Fruit fly (Drosophila melanogaster) whole organism, embryonic: ENCODE data around the gene CG14110.

Experiments
- Atf-2 ChIP-seq: fragments of 200-800 bp; sonication (Bioruptor generic); optimal IDR thresholded peaks from 2 replicates; lab custom pipeline; 2016; ENCODE audit warnings: missing biosample characterization, missing genetic modification characterization
- CG10979 ChIP-seq: fragments of 200-800 bp; sonication (Bioruptor generic); optimal IDR thresholded peaks from 2 replicates; lab custom pipeline; 2018; ENCODE audit warnings: missing biosample characterization, mild to moderate bottlenecking, missing genetic modification characterization, moderate library complexity
- CG13287 ChIP-seq: fragments of 200-800 bp; sonication (Bioruptor generic); IDR thresholded peaks from 2 replicates; pipeline ENCODE4 v1.3.6; 2022; ENCODE audit warnings: missing biosample characterization, missing genetic modification characterization; ENCODE audit not compliant: partially characterized antibody
- CG14860 ChIP-seq: fragments of 200-800 bp; sonication (Bioruptor generic); IDR thresholded peaks from 3 replicates; pipeline ENCODE4 v1.3.6; 2022; ENCODE audit warnings: missing biosample characterization, missing genetic modification characterization; ENCODE audit not compliant: partially characterized antibody
- CG14965 ChIP-seq: fragments of 200-800 bp; sonication (Bioruptor generic); optimal IDR thresholded peaks from 2 replicates; lab custom pipeline; 2016; ENCODE audit warnings: missing biosample characterization, missing genetic modification characterization, borderline replicate concordance
- CG1602 ChIP-seq: fragments of 200-800 bp; sonication (Bioruptor generic); optimal IDR thresholded peaks from 3 replicates; lab custom pipeline; 2016; ENCODE audit warnings: missing biosample characterization, missing genetic modification characterization
- CG16863 ChIP-seq: fragments of 200-800 bp; sonication (Bioruptor generic); optimal IDR thresholded peaks from 3 replicates; lab custom pipeline; 2016; ENCODE audit warnings: missing biosample characterization, missing genetic modification characterization
- CG17829 ChIP-seq: fragments of 200-800 bp; optimal IDR thresholded peaks from 2 replicates; lab custom pipeline; 2019; ENCODE audit warnings: missing biosample characterization, mild to moderate bottlenecking, missing genetic modification characterization, moderate library complexity
- CG2116 ChIP-seq: fragments of 200-800 bp; sonication (Bioruptor generic); optimal IDR thresholded peaks from 3 replicates; lab custom pipeline; 2018; ENCODE audit warnings: missing biosample characterization, mild to moderate bottlenecking, missing genetic modification characterization
- CG2120 ChIP-seq: fragments of 200-800 bp; sonication (Bioruptor generic); optimal IDR thresholded peaks from 3 replicates; lab custom pipeline; 2016; ENCODE audit warnings: missing biosample characterization, missing genetic modification characterization
- CG2199 ChIP-seq: fragments of 200-800 bp; sonication (Bioruptor generic); IDR thresholded peaks from 3 replicates; pipeline ENCODE4 v1.3.6; 2022; ENCODE audit warnings: missing biosample characterization, missing genetic modification characterization
- CG34224 ChIP-seq: fragments of 200-800 bp; sonication (Bioruptor generic); IDR thresholded peaks from 3 replicates; pipeline ENCODE4 v1.3.6; 2022; ENCODE audit warnings: missing biosample characterization, missing genetic modification characterization; ENCODE audit not compliant: partially characterized antibody
- CG3995 ChIP-seq: fragments of 200-800 bp; sonication (Bioruptor generic); optimal IDR thresholded peaks from 3 replicates; lab custom pipeline; 2016; ENCODE audit warnings: missing biosample characterization, missing genetic modification characterization
- CG6689 ChIP-seq: fragments of 200-800 bp; sonication (Bioruptor generic); IDR thresholded peaks from 2 replicates; pipeline ENCODE4 v1.3.6; 2022; ENCODE audit warnings: missing biosample characterization, missing genetic modification characterization
- CG6813 ChIP-seq: fragments of 200-800 bp; sonication (Bioruptor generic); optimal IDR thresholded peaks from 2 replicates; lab custom pipeline; 2017; ENCODE audit warnings: missing biosample characterization, missing genetic modification characterization, mild to moderate bottlenecking, moderate library complexity, missing genetic modification reagents
- CG8359 ChIP-seq: fragments of 200-800 bp; sonication (Bioruptor generic); optimal IDR thresholded peaks from 2 replicates; lab custom pipeline; 2017; ENCODE audit warnings: missing biosample characterization, mild to moderate bottlenecking, missing genetic modification characterization, borderline replicate concordance
- CG8765 ChIP-seq: fragments of 200-800 bp; sonication (Bioruptor generic); IDR thresholded peaks from 2 replicates; pipeline ENCODE4 v1.3.6; 2022; ENCODE audit warnings: missing biosample characterization, missing genetic modification characterization
- CG9609 ChIP-seq: fragments of 200-800 bp; sonication (Bioruptor generic); optimal IDR thresholded peaks from 3 replicates; lab custom pipeline; 2016; ENCODE audit warnings: missing biosample characterization, missing genetic modification characterization
- CkIIα-i1 ChIP-seq: fragments of 200-800 bp; sonication (Bioruptor generic); IDR thresholded peaks from 2 replicates; pipeline ENCODE4 v1.3.6; 2022; ENCODE audit warnings: missing biosample characterization, missing genetic modification characterization
- Dek ChIP-seq: fragments of 200-800 bp; sonication (Bioruptor generic); optimal IDR thresholded peaks from 3 replicates; lab custom pipeline; 2019; ENCODE audit warnings: missing biosample characterization, mild to moderate bottlenecking, missing genetic modification characterization, moderate library complexity
- Dll ChIP-seq: fragments of 200-800 bp; sonication (Bioruptor generic); IDR thresholded peaks from 4 replicates; pipeline ENCODE4 v1.3.6; 2022; ENCODE audit warnings: missing biosample characterization, missing genetic modification characterization; ENCODE audit not compliant: partially characterized antibody
- Gug ChIP-seq: fragments of 200-800 bp; sonication (Bioruptor generic); IDR thresholded peaks from 4 replicates; pipeline ENCODE4 v1.3.6; 2022; ENCODE audit warnings: missing biosample characterization, missing genetic modification characterization
- H15 ChIP-seq: fragments of 200-800 bp; sonication (Bioruptor generic); IDR thresholded peaks from 3 replicates; pipeline ENCODE4 v1.3.6; 2022; ENCODE audit warnings: missing biosample characterization, missing genetic modification characterization
- Hand ChIP-seq: fragments of 200-800 bp; sonication (Bioruptor generic); optimal IDR thresholded peaks from 2 replicates; lab custom pipeline; 2017; ENCODE audit warnings: mild to moderate bottlenecking, missing biosample characterization, missing genetic modification reagents, missing genetic modification characterization
- Hr3 ChIP-seq: fragments of 200-800 bp; sonication (Bioruptor generic); optimal IDR thresholded peaks from 3 replicates; lab custom pipeline; 2016; ENCODE audit warnings: missing biosample characterization, missing genetic modification characterization
- MESR4 ChIP-seq: fragments of 200-800 bp; sonication (Bioruptor generic); optimal IDR thresholded peaks from 2 replicates; lab custom pipeline; 2018; ENCODE audit warnings: missing biosample characterization, mild to moderate bottlenecking, missing genetic modification characterization, moderate library complexity
- Max ChIP-seq: fragments of 200-800 bp; sonication (Bioruptor generic); optimal IDR thresholded peaks from 2 replicates; lab custom pipeline; 2016; ENCODE audit warnings: missing biosample characterization, mild to moderate bottlenecking, missing genetic modification characterization
- Mrtf ChIP-seq: fragments of 200-800 bp; sonication (Bioruptor generic); IDR thresholded peaks from 3 replicates; pipeline ENCODE4 v1.3.6; 2022; ENCODE audit warnings: missing biosample characterization, missing genetic modification characterization
- Nf-YB ChIP-seq: fragments of 200-800 bp; sonication (Bioruptor generic); optimal IDR thresholded peaks from 3 replicates; lab custom pipeline; 2019; ENCODE audit warnings: missing biosample characterization, mild to moderate bottlenecking, missing genetic modification characterization, moderate library complexity
- Opbp ChIP-seq: fragments of 200-800 bp; sonication (Bioruptor generic); IDR thresholded peaks from 3 replicates; pipeline ENCODE4 v1.3.6; 2022; ENCODE audit warnings: missing biosample characterization, missing genetic modification characterization; ENCODE audit not compliant: partially characterized antibody
- Rx ChIP-seq: fragments of 200-800 bp; sonication (Bioruptor generic); IDR thresholded peaks from 2 replicates; pipeline ENCODE4 v1.3.6; 2022; ENCODE audit warnings: missing biosample characterization, missing genetic modification characterization
- bbx ChIP-seq: fragments of 200-800 bp; sonication (Bioruptor generic); IDR thresholded peaks from 2 replicates; pipeline ENCODE4 v1.3.6; 2022; ENCODE audit warnings: missing biosample characterization, missing genetic modification characterization; ENCODE audit not compliant: partially characterized antibody
- bsh ChIP-seq, 2 experiments: fragments of 200-800 bp; sonication (Bioruptor generic); optimal IDR thresholded peaks; 2 replicates each; lab custom pipeline; 2017 to 2018; ENCODE audit warnings: mild to moderate bottlenecking in 2 of 2, missing biosample characterization in 2 of 2, missing genetic modification characterization in 2 of 2, moderate library complexity in 1 of 2
- btn ChIP-seq: fragments of 200-800 bp; sonication (Bioruptor generic); optimal IDR thresholded peaks from 2 replicates; lab custom pipeline; 2016; ENCODE audit warnings: missing biosample characterization, missing genetic modification characterization
- caup ChIP-seq: fragments of 200-800 bp; sonication (Bioruptor generic); optimal IDR thresholded peaks from 3 replicates; lab custom pipeline; 2017; ENCODE audit warnings: missing biosample characterization, mild to moderate bottlenecking, missing genetic modification characterization, moderate library complexity; ENCODE audit not compliant: severe bottlenecking
- corto ChIP-seq: fragments of 200-800 bp; sonication (Bioruptor generic); optimal IDR thresholded peaks from 2 replicates; lab custom pipeline; 2016; ENCODE audit warnings: missing biosample characterization, mild to moderate bottlenecking, missing genetic modification characterization, moderate library complexity
- crol ChIP-seq: fragments of 200-800 bp; sonication (Bioruptor generic); IDR thresholded peaks from 2 replicates; pipeline ENCODE4 v1.3.6; 2022; ENCODE audit warnings: missing biosample characterization, missing genetic modification characterization
- dan ChIP-seq: fragments of 200-800 bp; sonication (Bioruptor generic); IDR thresholded peaks from 2 replicates; pipeline ENCODE4 v1.3.6; 2022; ENCODE audit warnings: missing biosample characterization, missing genetic modification characterization
- fd3F ChIP-seq: fragments of 200-800 bp; sonication (Bioruptor generic); optimal IDR thresholded peaks from 2 replicates; lab custom pipeline; 2018; ENCODE audit warnings: missing biosample characterization, mild to moderate bottlenecking, missing genetic modification characterization, moderate library complexity
- gsb-n ChIP-seq: fragments of 200-800 bp; sonication (Bioruptor generic); optimal IDR thresholded peaks from 3 replicates; lab custom pipeline; 2018; ENCODE audit warnings: missing biosample characterization, mild to moderate bottlenecking, missing genetic modification characterization
- ken ChIP-seq: fragments of 200-800 bp; sonication (Bioruptor generic); IDR thresholded peaks from 3 replicates; pipeline ENCODE4 v1.3.6; 2022; ENCODE audit warnings: missing biosample characterization, missing genetic modification characterization
- lmd ChIP-seq: fragments of 200-800 bp; sonication (Bioruptor generic); IDR thresholded peaks from 2 replicates; pipeline ENCODE4 v1.3.6; 2022; ENCODE audit warnings: missing biosample characterization, missing genetic modification characterization
- nerfin-2 ChIP-seq: fragments of 200-800 bp; sonication (Bioruptor generic); IDR thresholded peaks from 2 replicates; pipeline ENCODE4 v1.3.6; 2022; ENCODE audit warnings: missing biosample characterization, missing genetic modification characterization; ENCODE audit not compliant: partially characterized antibody
- pros ChIP-seq: fragments of 200-800 bp; sonication (Bioruptor generic); optimal IDR thresholded peaks from 3 replicates; lab custom pipeline; 2019; ENCODE audit warnings: missing biosample characterization, mild to moderate bottlenecking, missing genetic modification characterization, moderate library complexity
- pzg ChIP-seq: fragments of 200-800 bp; sonication (Bioruptor generic); optimal IDR thresholded peaks from 3 replicates; lab custom pipeline; 2018; ENCODE audit warnings: missing biosample characterization, mild to moderate bottlenecking, missing genetic modification characterization, moderate library complexity
- slbo ChIP-seq: fragments of 200-800 bp; sonication (Bioruptor generic); IDR thresholded peaks from 2 replicates; pipeline ENCODE4 v1.3.6; 2022; ENCODE audit warnings: missing biosample characterization, missing genetic modification characterization
- ssp ChIP-seq: fragments of 200-800 bp; sonication (Bioruptor generic); IDR thresholded peaks from 2 replicates; pipeline ENCODE4 v1.3.6; 2022; ENCODE audit warnings: missing biosample characterization, missing genetic modification characterization
- trh ChIP-seq: fragments of 200-800 bp; sonication (Bioruptor generic); optimal IDR thresholded peaks from 2 replicates; lab custom pipeline; 2016; ENCODE audit warnings: missing biosample characterization, missing genetic modification characterization
- unpg ChIP-seq: fragments of 200-800 bp; sonication (Bioruptor generic); optimal IDR thresholded peaks from 3 replicates; lab custom pipeline; 2018; ENCODE audit warnings: missing biosample characterization, mild to moderate bottlenecking, missing genetic modification characterization, moderate library complexity

CG14110 gene

DNA sequence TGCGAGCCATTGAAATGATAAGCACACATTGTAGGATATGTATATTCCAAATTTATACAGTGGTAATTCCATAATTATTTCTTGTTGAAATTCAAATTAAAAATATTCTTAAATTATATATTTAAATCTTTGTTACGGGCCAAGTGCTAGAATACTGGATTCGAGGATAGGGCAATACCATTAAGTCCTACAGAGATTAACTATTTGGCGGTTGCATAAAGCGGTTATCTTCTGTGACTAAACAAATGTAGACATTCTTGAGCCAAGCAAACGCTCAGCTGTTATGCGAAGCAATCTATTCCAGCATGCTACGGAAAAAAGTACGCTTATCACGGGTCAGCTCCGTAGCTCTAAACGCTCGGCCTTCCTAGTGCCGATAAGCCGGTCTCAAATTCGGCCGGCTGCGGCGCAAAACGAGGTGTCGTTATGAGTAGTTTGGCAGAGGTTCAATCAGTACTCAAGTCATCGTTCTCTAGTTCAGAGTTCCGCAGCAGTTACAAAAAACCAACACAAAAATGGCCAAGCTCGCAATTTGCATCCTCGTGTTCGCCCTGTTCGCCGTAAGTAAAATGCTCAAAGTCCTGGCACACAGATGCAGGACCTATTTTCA is 28.4 kb upstream of the CG14110 start, which contains the start of gene Nplp2 (continued):
- no peak for TF ChIP-seq CG17829 (tag; lab: Kevin White, UChicago)
- peak; percentile 27; the same call in 1 of the 2 replicates for TF ChIP-seq ssp
- 0 out of 2 replicates have a peak, but pooled peaks have one; percentile 6 for TF ChIP-seq Rx (GFP tag; lab: Robert Waterston, UW)
- peak; percentile 19 for TF ChIP-seq caup (GFP tag; lab: Kevin White, UChicago)
- no peak for TF ChIP-seq Hand (GFP tag; lab: Kevin White, UChicago)
- no peak for TF ChIP-seq bsh (GFP tag; optimal IDR thresholded peaks at IDR 0.05; lab: Kevin White, UChicago)
- TF ChIP-seq Dek, result peak; percentile 47
- no peak for TF ChIP-seq bbx
- no peak for TF ChIP-seq corto (GFP tag; lab: Kevin White, UChicago)
- no peak for TF ChIP-seq CG13287
- TF ChIP-seq CG3995, result no peak
- TF ChIP-seq H15 (GFP tag; lab: Robert Waterston, UW), result no peak
- TF ChIP-seq fd3F (GFP tag; lab: Kevin White, UChicago), result peak; percentile 63
- no peak for TF ChIP-seq CG2199 (GFP tag; lab: Robert Waterston, UW)
- no peak for TF ChIP-seq CG9609 (GFP tag; lab: Kevin White, UChicago)
- TF ChIP-seq CG6813 (GFP tag; lab: Kevin White, UChicago), result no peak
- peak; percentile 32 for TF ChIP-seq gsb-n (tag; lab: Kevin White, UChicago)
- TF ChIP-seq lmd (GFP tag; lab: Robert Waterston, UW), result peak; percentile 75
- no peak for TF ChIP-seq Max (GFP tag; lab: Kevin White, UChicago)
- TF ChIP-seq MESR4 (GFP tag; lab: Kevin White, UChicago), result no peak
- TF ChIP-seq CG10979 (tag; lab: Kevin White, UChicago), result no peak
- TF ChIP-seq dan, result no peak
- no peak for TF ChIP-seq nerfin-2 (GFP tag; lab: Robert Waterston, UW)
- no peak for TF ChIP-seq CG34224 (GFP tag; lab: Robert Waterston, UW)
- no peak for TF ChIP-seq Atf-2 (GFP tag; lab: Kevin White, UChicago)
- TF ChIP-seq pzg (GFP tag; lab: Kevin White, UChicago), result no peak
- no peak for TF ChIP-seq CG2116 (GFP tag; lab: Kevin White, UChicago)
- TF ChIP-seq Opbp (GFP tag; lab: Robert Waterston, UW), result no peak
- peak; percentile 12 for TF ChIP-seq Nf-YB (GFP tag; lab: Kevin White, UChicago)
- no peak for TF ChIP-seq CG16863
- no peak for TF ChIP-seq CG14860 (GFP tag; lab: Robert Waterston, UW)
- no peak for TF ChIP-seq btn (GFP tag; lab: Kevin White, UChicago)
- TF ChIP-seq CG2120 (GFP tag; lab: Kevin White, UChicago), result peak; percentile 67
- no peak for TF ChIP-seq CG14965 (GFP tag; lab: Kevin White, UChicago)
- no peak for TF ChIP-seq Dll (GFP tag; lab: Robert Waterston, UW)
- peak; percentile 38 for TF ChIP-seq Hr3 (GFP tag; lab: Kevin White, UChicago)
- TF ChIP-seq pros (GFP tag; lab: Kevin White, UChicago), result no peak
- 0 out of 2 replicates have a peak, but pooled peaks have one; percentile 33 for TF ChIP-seq CG8765 (GFP tag; lab: Robert Waterston, UW)
- TF ChIP-seq CG1602 (GFP tag; lab: Kevin White, UChicago), result peak; percentile 40
- TF ChIP-seq Gug (GFP tag; lab: Robert Waterston, UW), result peak; percentile 41; the same call in 1 of the 4 replicates
- TF ChIP-seq crol (GFP tag; lab: Robert Waterston, UW), result no peak
- TF ChIP-seq trh (GFP tag; lab: Kevin White, UChicago), result peak; percentile 14
- no peak for TF ChIP-seq CkIIα-i1 (GFP tag; lab: Robert Waterston, UW)
- TF ChIP-seq Mrtf, result peak; percentile 58; the same call in 1 of the 3 replicates
- peak; percentile 71 for TF ChIP-seq slbo (GFP tag; lab: Robert Waterston, UW)
- TF ChIP-seq CG6689 (GFP tag; lab: Robert Waterston, UW), result peak; percentile 61
- TF ChIP-seq unpg, result peak; percentile 75
- no peak for TF ChIP-seq ken
- TF ChIP-seq CG8359 (GFP tag; lab: Kevin White, UChicago), result no peak
